Worm (Caenorhabditis elegans) whole organism, young adult: ENCODE measurements around the gene smf-2.
A peak's percentile ranks its signal among the peaks of the same experiment; 100 is the strongest.

Experiments
- ama-1 ChIP-seq, 3 experiments: fragments of 150-350 bp in 1 of 3; sonication (generic microtip) in 2 of 3; optimal IDR thresholded peaks; 2 replicates each; lab custom pipeline; 2014 to 2018; ENCODE audit warnings: missing biosample characterization in 2 of 3, missing genetic modification characterization in 2 of 3, missing genetic modification reagents in 2 of 3
- ekl-4 ChIP-seq: fragments of 200-800 bp; sonication (Bioruptor generic); IDR thresholded peaks from 2 replicates; pipeline ENCODE4 v1.3.6; 2022; ENCODE audit warnings: missing genetic modification reagents, missing genetic modification characterization, missing compliant biosample characterization
- lin-35 ChIP-seq, 3 experiments: fragments of 150-350 bp in 2 of 3; sonication (generic microtip) in 1 of 3; optimal IDR thresholded peaks; 2 replicates each; lab custom pipeline; 2014 to 2018; ENCODE audit warnings: missing biosample characterization in 3 of 3, missing genetic modification characterization in 3 of 3, missing genetic modification reagents in 3 of 3
- pbrm-1 ChIP-seq: fragments of 200-800 bp; sonication (Bioruptor generic); IDR thresholded peaks from 2 replicates; pipeline ENCODE4 v1.3.6; 2022; ENCODE audit warnings: missing genetic modification reagents, missing genetic modification characterization, missing compliant biosample characterization

DNA sequence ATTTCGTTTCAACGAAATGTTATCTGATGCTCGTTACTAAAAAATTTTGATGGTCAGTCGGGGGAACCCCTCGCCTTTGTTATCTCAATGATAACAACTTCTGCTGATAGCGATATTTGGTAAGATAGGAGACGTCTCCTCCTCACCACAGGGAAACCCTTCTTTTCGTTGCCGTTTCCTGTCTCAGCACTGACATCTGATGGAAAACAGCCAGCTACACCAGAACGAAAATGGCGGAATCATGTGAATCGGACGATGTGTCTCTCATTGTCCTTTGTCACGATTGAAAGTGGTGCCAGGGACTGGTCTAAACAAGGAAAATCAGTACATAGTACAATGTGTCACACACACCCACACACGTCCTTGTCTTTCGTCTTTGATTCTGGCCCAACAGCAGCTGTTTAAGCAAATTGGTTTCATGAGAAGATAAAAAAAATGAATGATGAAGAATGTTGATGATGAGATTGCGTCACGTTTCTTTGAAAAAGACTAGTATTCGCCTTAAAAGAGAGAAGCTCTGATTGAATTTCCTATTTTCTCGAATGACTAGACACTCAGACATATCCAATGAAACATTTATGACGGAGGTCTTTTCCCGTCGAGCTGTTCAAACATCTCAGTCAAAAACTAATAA, 18.0 kb upstream of the smf-2 start:
- TF ChIP-seq pbrm-1 (GFP tag; lab: Robert Waterston, UW), result no peak
- no peak for TF ChIP-seq lin-35 (GFP tag; optimal IDR thresholded peaks at IDR 0.05; lab: Kevin White, UChicago)
- TF ChIP-seq ekl-4 (GFP tag; lab: Robert Waterston, UW), result peak; percentile 24; the same call in 1 of the 2 replicates
- TF ChIP-seq ama-1 (optimal IDR thresholded peaks at IDR 0.05; lab: Kevin White, UChicago), result no peak
- no peak for TF ChIP-seq ama-1 (GFP tag; optimal IDR thresholded peaks at IDR 0.05; lab: Kevin White, UChicago)
